Fruit fly (Drosophila melanogaster) whole organism, embryonic: Measurements from ENCODE around the gene Smug.

Experiments
- CG10366 ChIP-seq: fragments of 200-800 bp; sonication (Bioruptor generic); IDR thresholded peaks from 2 replicates; pipeline ENCODE4 v1.3.6; 2022; ENCODE audit warnings: missing biosample characterization, missing genetic modification characterization
- CG10654 ChIP-seq: fragments of 200-800 bp; sonication (Bioruptor generic); optimal IDR thresholded peaks from 2 replicates; lab custom pipeline; 2016; ENCODE audit warnings: missing biosample characterization, missing genetic modification characterization
- CG10959 ChIP-seq: fragments of 200-800 bp; sonication (Bioruptor generic); IDR thresholded peaks from 2 replicates; pipeline ENCODE4 v1.3.6; 2022; ENCODE audit warnings: missing biosample characterization, missing genetic modification characterization
- CG11456 ChIP-seq: fragments of 200-800 bp; sonication (Bioruptor generic); IDR thresholded peaks from 3 replicates; pipeline ENCODE4 v1.3.6; 2022; ENCODE audit warnings: missing biosample characterization, missing genetic modification characterization
- CG11504 ChIP-seq: fragments of 200-800 bp; sonication (Bioruptor generic); optimal IDR thresholded peaks from 3 replicates; lab custom pipeline; 2019; ENCODE audit warnings: missing biosample characterization, mild to moderate bottlenecking, missing genetic modification characterization, moderate library complexity
- CG12236 ChIP-seq: fragments of 200-800 bp; sonication (Bioruptor generic); optimal IDR thresholded peaks from 2 replicates; lab custom pipeline; 2016; ENCODE audit warnings: missing biosample characterization, missing genetic modification characterization
- CG12391 ChIP-seq: fragments of 200-800 bp; sonication (Bioruptor generic); optimal IDR thresholded peaks from 3 replicates; lab custom pipeline; 2018; ENCODE audit warnings: missing biosample characterization, mild to moderate bottlenecking, missing genetic modification characterization, moderate library complexity
- CG12942 ChIP-seq: fragments of 200-800 bp; sonication (Bioruptor generic); optimal IDR thresholded peaks from 3 replicates; lab custom pipeline; 2016; ENCODE audit warnings: missing biosample characterization, missing genetic modification characterization
- CG14441 ChIP-seq: fragments of 200-800 bp; sonication (Bioruptor generic); IDR thresholded peaks from 2 replicates; pipeline ENCODE4 v1.3.6; 2022; ENCODE audit warnings: missing biosample characterization, missing genetic modification characterization
- CG14667 ChIP-seq: fragments of 200-800 bp; sonication (Bioruptor generic); IDR thresholded peaks from 2 replicates; pipeline ENCODE4 v1.3.6; 2022; ENCODE audit warnings: missing biosample characterization, missing genetic modification characterization
- CG14860 ChIP-seq: fragments of 200-800 bp; sonication (Bioruptor generic); IDR thresholded peaks from 3 replicates; pipeline ENCODE4 v1.3.6; 2022; ENCODE audit warnings: missing biosample characterization, missing genetic modification characterization; ENCODE audit not compliant: partially characterized antibody
- CG15479 ChIP-seq: fragments of 200-800 bp; sonication (Bioruptor generic); optimal IDR thresholded peaks from 3 replicates; lab custom pipeline; 2019; ENCODE audit warnings: missing biosample characterization, mild to moderate bottlenecking, missing genetic modification characterization, moderate library complexity
- CG15514 ChIP-seq: fragments of 200-800 bp; sonication (Bioruptor generic); optimal IDR thresholded peaks from 3 replicates; lab custom pipeline; 2017; ENCODE audit warnings: missing biosample characterization, missing genetic modification characterization, mild to moderate bottlenecking, moderate library complexity, missing genetic modification reagents
- CG16815 ChIP-seq: fragments of 200-800 bp; sonication (Bioruptor generic); optimal IDR thresholded peaks from 3 replicates; lab custom pipeline; 2017; ENCODE audit warnings: missing biosample characterization, mild to moderate bottlenecking, missing genetic modification characterization
- CG2678 ChIP-seq: fragments of 200-800 bp; sonication (Bioruptor generic); optimal IDR thresholded peaks from 3 replicates; lab custom pipeline; 2019; ENCODE audit warnings: missing biosample characterization, mild to moderate bottlenecking, missing genetic modification characterization, moderate library complexity
- CG31441 ChIP-seq: fragments of 200-800 bp; sonication (Bioruptor generic); IDR thresholded peaks from 2 replicates; pipeline ENCODE4 v1.3.6; 2022; ENCODE audit warnings: missing biosample characterization, missing genetic modification characterization
- CG32532 ChIP-seq: fragments of 200-800 bp; sonication (Bioruptor generic); IDR thresholded peaks from 2 replicates; pipeline ENCODE4 v1.3.6; 2022; ENCODE audit warnings: missing biosample characterization, missing genetic modification characterization
- CG32772 ChIP-seq: fragments of 200-800 bp; sonication (Bioruptor generic); IDR thresholded peaks from 2 replicates; pipeline ENCODE4 v1.3.6; 2022; ENCODE audit warnings: missing biosample characterization, missing genetic modification characterization
- CG4820 ChIP-seq: fragments of 200-800 bp; sonication (Bioruptor generic); optimal IDR thresholded peaks from 3 replicates; lab custom pipeline; 2016; ENCODE audit warnings: missing biosample characterization, missing genetic modification characterization
- CG7745 ChIP-seq: fragments of 200-800 bp; sonication (Bioruptor generic); optimal IDR thresholded peaks from 2 replicates; lab custom pipeline; 2018; ENCODE audit warnings: missing biosample characterization, mild to moderate bottlenecking, missing genetic modification characterization, moderate library complexity
- Dip3 ChIP-seq: fragments of 200-800 bp; sonication (Bioruptor generic); optimal IDR thresholded peaks from 3 replicates; lab custom pipeline; 2016; ENCODE audit warnings: missing biosample characterization, missing genetic modification characterization
- E2f2 ChIP-seq: fragments of 200-800 bp; sonication (Bioruptor generic); IDR thresholded peaks from 2 replicates; pipeline ENCODE4 v1.3.6; 2022; ENCODE audit warnings: missing biosample characterization, missing genetic modification characterization
- ERR ChIP-seq: fragments of 200-800 bp; sonication (Bioruptor generic); optimal IDR thresholded peaks from 2 replicates; lab custom pipeline; 2016; ENCODE audit warnings: missing biosample characterization, missing genetic modification characterization
- Ets65A ChIP-seq: fragments of 200-800 bp; sonication (Bioruptor generic); peaks from one replicate; lab custom pipeline; 2016; ENCODE audit warnings: missing biosample characterization, missing genetic modification characterization
- Fer1 ChIP-seq: fragments of 200-800 bp; sonication (Bioruptor generic); optimal IDR thresholded peaks from 2 replicates; lab custom pipeline; 2017; ENCODE audit warnings: missing biosample characterization, mild to moderate bottlenecking, missing genetic modification characterization
- HLH54F ChIP-seq: fragments of 200-800 bp; sonication (Bioruptor generic); optimal IDR thresholded peaks from 3 replicates; lab custom pipeline; 2016; ENCODE audit warnings: missing biosample characterization, missing genetic modification characterization
- HmgZ ChIP-seq: fragments of 200-800 bp; sonication (Bioruptor generic); optimal IDR thresholded peaks from 2 replicates; lab custom pipeline; 2018; ENCODE audit warnings: missing biosample characterization, mild to moderate bottlenecking, missing genetic modification characterization
- Hsf ChIP-seq: fragments of 200-800 bp; sonication (Bioruptor generic); optimal IDR thresholded peaks from 3 replicates; lab custom pipeline; 2016; ENCODE audit warnings: missing biosample characterization, missing genetic modification characterization
- Lhr ChIP-seq: fragments of 200-800 bp; sonication (Bioruptor generic); optimal IDR thresholded peaks from 3 replicates; lab custom pipeline; 2017; ENCODE audit warnings: mild to moderate bottlenecking, missing biosample characterization, missing genetic modification reagents, missing genetic modification characterization
- MESR4 ChIP-seq: fragments of 200-800 bp; sonication (Bioruptor generic); optimal IDR thresholded peaks from 2 replicates; lab custom pipeline; 2018; ENCODE audit warnings: missing biosample characterization, mild to moderate bottlenecking, missing genetic modification characterization, moderate library complexity
- Med ChIP-seq: fragments of 200-800 bp; sonication (Bioruptor generic); peaks from one replicate; lab custom pipeline; 2016; ENCODE audit warnings: missing biosample characterization, missing genetic modification characterization, mild to moderate bottlenecking, inconsistent platforms, moderate library complexity
- Scr ChIP-seq: fragments of 200-800 bp; sonication (Bioruptor generic); IDR thresholded peaks from 2 replicates; pipeline ENCODE4 v1.3.6; 2022; ENCODE audit warnings: missing biosample characterization, missing genetic modification characterization; ENCODE audit not compliant: partially characterized antibody
- Xbp1 ChIP-seq: fragments of 200-800 bp; sonication (Bioruptor generic); optimal IDR thresholded peaks from 3 replicates; lab custom pipeline; 2016; ENCODE audit warnings: missing biosample characterization, mild to moderate bottlenecking, missing genetic modification characterization
- ase ChIP-seq: fragments of 200-800 bp; sonication (Bioruptor generic); IDR thresholded peaks from 3 replicates; pipeline ENCODE4 v1.3.6; 2022; ENCODE audit warnings: missing biosample characterization, missing genetic modification characterization
- bcd ChIP-seq: fragments of 200-800 bp; sonication (Bioruptor generic); optimal IDR thresholded peaks from 2 replicates; lab custom pipeline; 2017; ENCODE audit warnings: missing biosample characterization, mild to moderate bottlenecking, missing genetic modification characterization
- bigmax ChIP-seq: fragments of 200-800 bp; sonication (Bioruptor generic); optimal IDR thresholded peaks from 2 replicates; lab custom pipeline; 2018; ENCODE audit warnings: missing biosample characterization, mild to moderate bottlenecking, missing genetic modification characterization
- esg ChIP-seq: fragments of 200-800 bp; sonication (Bioruptor generic); conservative IDR thresholded peaks from 2 replicates; pipeline ENCODE4 v1.3.6; 2022; ENCODE audit warnings: missing biosample characterization, missing genetic modification characterization
- eve ChIP-seq, 2 experiments: fragments of >200 bp; optimal IDR thresholded peaks; 2 replicates each; lab custom pipeline; 2017; ENCODE audit warnings: missing biosample characterization in 2 of 2, missing genetic modification characterization in 2 of 2
- fd3F ChIP-seq: fragments of 200-800 bp; sonication (Bioruptor generic); optimal IDR thresholded peaks from 2 replicates; lab custom pipeline; 2018; ENCODE audit warnings: missing biosample characterization, mild to moderate bottlenecking, missing genetic modification characterization, moderate library complexity
- gem ChIP-seq: fragments of 200-800 bp; sonication (Bioruptor generic); optimal IDR thresholded peaks from 2 replicates; lab custom pipeline; 2019; ENCODE audit warnings: missing biosample characterization, mild to moderate bottlenecking, missing genetic modification characterization, moderate library complexity
- inv ChIP-seq: fragments of 200-800 bp; sonication (Bioruptor generic); IDR thresholded peaks from 2 replicates; pipeline ENCODE4 v1.3.6; 2022; ENCODE audit warnings: missing biosample characterization, missing genetic modification characterization; ENCODE audit not compliant: partially characterized antibody
- ken ChIP-seq: fragments of 200-800 bp; sonication (Bioruptor generic); IDR thresholded peaks from 3 replicates; pipeline ENCODE4 v1.3.6; 2022; ENCODE audit warnings: missing biosample characterization, missing genetic modification characterization
- luna ChIP-seq: fragments of 200-800 bp; sonication (Bioruptor generic); optimal IDR thresholded peaks from 2 replicates; lab custom pipeline; 2016; ENCODE audit warnings: missing biosample characterization, missing genetic modification characterization
- prd ChIP-seq, 3 experiments: fragments of >200 bp in 2 of 3; fragments of 200-800 bp in 1 of 3; sonication (Bioruptor generic) in 1 of 3; optimal IDR thresholded peaks in 2 of 3; IDR thresholded peaks in 1 of 3; 2 replicates in 2 of 3; 3 replicates in 1 of 3; pipeline versions ENCODE4 v1.3.6 to Lab custom; 2017 to 2022; ENCODE audit warnings: missing biosample characterization in 1 of 3, missing genetic modification characterization in 1 of 3
- stwl ChIP-seq: fragments of 200-800 bp; sonication (Bioruptor generic); optimal IDR thresholded peaks from 3 replicates; lab custom pipeline; 2018; ENCODE audit warnings: missing biosample characterization, mild to moderate bottlenecking, missing genetic modification characterization, moderate library complexity
- trh ChIP-seq: fragments of 200-800 bp; sonication (Bioruptor generic); optimal IDR thresholded peaks from 2 replicates; lab custom pipeline; 2016; ENCODE audit warnings: missing biosample characterization, missing genetic modification characterization
- unc-4 ChIP-seq: fragments of 200-800 bp; sonication (Bioruptor generic); IDR thresholded peaks from 2 replicates; pipeline ENCODE4 v1.3.6; 2022; ENCODE audit warnings: missing biosample characterization, missing genetic modification characterization; ENCODE audit not compliant: partially characterized antibody
- zf30C ChIP-seq: fragments of 200-800 bp; sonication (Bioruptor generic); optimal IDR thresholded peaks from 3 replicates; lab custom pipeline; 2018; ENCODE audit warnings: missing biosample characterization, mild to moderate bottlenecking, missing genetic modification characterization

The Smug gene

dm6 chr3R:17151376-17152026 lies 1.1 kb downstream of the Smug start, which contains the start of gene CG5292 (continued):
- TF ChIP-seq Scr (GFP tag; lab: Robert Waterston, UW), result peak; percentile 54
- TF ChIP-seq trh (GFP tag; lab: Kevin White, UChicago), result peak; percentile 21
- TF ChIP-seq prd (optimal IDR thresholded peaks at IDR 0.05; lab: Kevin White, UChicago), result no peak
- TF ChIP-seq prd (GFP tag; IDR thresholded peaks at IDR 0.05; lab: Robert Waterston, UW), result peak; percentile 68
- no peak for TF ChIP-seq eve (GFP tag; optimal IDR thresholded peaks at IDR 0.05; lab: Kevin White, UChicago)
- TF ChIP-seq CG12236, result no peak
- peak; percentile 30 for TF ChIP-seq Dip3 (GFP tag; lab: Kevin White, UChicago)
- TF ChIP-seq ken (GFP tag; lab: Robert Waterston, UW), result 0 out of 3 replicates have a peak, but pooled peaks have one; percentile 36
- no peak for TF ChIP-seq Fer1 (GFP tag; lab: Kevin White, UChicago)
- TF ChIP-seq CG14860 (GFP tag; lab: Robert Waterston, UW), result peak; percentile 51; the same call in 2 of the 3 replicates
- TF ChIP-seq CG15479, result no peak
- TF ChIP-seq HmgZ (tag; lab: Kevin White, UChicago), result peak; percentile 76
- no peak for TF ChIP-seq bigmax (GFP tag; lab: Kevin White, UChicago)
- TF ChIP-seq fd3F (GFP tag; lab: Kevin White, UChicago), result peak; percentile 15
- TF ChIP-seq CG10366 (GFP tag; lab: Robert Waterston, UW), result peak; percentile 73
- peak; percentile 37 for TF ChIP-seq CG15514
- TF ChIP-seq bcd (GFP tag; lab: Kevin White, UChicago), result peak; percentile 45
- TF ChIP-seq HLH54F (GFP tag; lab: Kevin White, UChicago), result no peak
- peak; percentile 50 for TF ChIP-seq CG14441
- peak; percentile 60 for TF ChIP-seq Hsf (GFP tag; lab: Kevin White, UChicago)
- TF ChIP-seq Ets65A (GFP tag; lab: Kevin White, UChicago), result peak; percentile 94
- peak; percentile 8 for TF ChIP-seq CG16815
- TF ChIP-seq Lhr (GFP tag; lab: Kevin White, UChicago), result peak; percentile 7
- TF ChIP-seq CG2678 (tag; lab: Kevin White, UChicago), result no peak
- peak; percentile 19; the same call in 1 of the 2 replicates for TF ChIP-seq inv (GFP tag; lab: Robert Waterston, UW)
- TF ChIP-seq zf30C (GFP tag; lab: Kevin White, UChicago), result no peak
- TF ChIP-seq CG14667 (GFP tag; lab: Robert Waterston, UW), result no peak
- TF ChIP-seq CG32532 (GFP tag; lab: Robert Waterston, UW), result peak; percentile 80
- TF ChIP-seq CG31441 (GFP tag; lab: Robert Waterston, UW), result peak; percentile 95
- peak; percentile 53; the same call in 1 of the 2 replicates for TF ChIP-seq unc-4
- TF ChIP-seq ERR (GFP tag; lab: Kevin White, UChicago), result no peak
- TF ChIP-seq E2f2 (GFP tag; lab: Robert Waterston, UW), result peak; percentile 65
- TF ChIP-seq CG11456 (GFP tag; lab: Robert Waterston, UW), result peak; percentile 67; the same call in 1 of the 3 replicates
- TF ChIP-seq Xbp1, result peak; percentile 64
- TF ChIP-seq CG12942, result peak; percentile 52
- no peak for TF ChIP-seq luna (GFP tag; lab: Kevin White, UChicago)
- 0 out of 2 replicates have a peak, but pooled peaks have one; percentile 10 for TF ChIP-seq CG32772 (GFP tag; lab: Robert Waterston, UW)
- TF ChIP-seq CG11504 (tag; lab: Kevin White, UChicago), result peak; percentile 62
- TF ChIP-seq esg, result peak; percentile 34; the same call in 1 of the 2 replicates
- TF ChIP-seq ase (GFP tag; lab: Robert Waterston, UW), result no peak
- TF ChIP-seq CG10959 (GFP tag; lab: Robert Waterston, UW), result 0 out of 2 replicates have a peak, but pooled peaks have one; percentile 27
- TF ChIP-seq Med (GFP tag; lab: Kevin White, UChicago), result peak; percentile 91
- peak; percentile 45 for TF ChIP-seq CG4820 (GFP tag; lab: Kevin White, UChicago)
- peak; percentile 80 for TF ChIP-seq stwl (tag; lab: Kevin White, UChicago)
- TF ChIP-seq CG7745 (tag; lab: Kevin White, UChicago), result no peak
- TF ChIP-seq MESR4 (GFP tag; lab: Kevin White, UChicago), result peak; percentile 66
- no peak for TF ChIP-seq CG10654 (GFP tag; lab: Kevin White, UChicago)
- peak; percentile 58 for TF ChIP-seq CG12391 (tag; lab: Kevin White, UChicago)
- TF ChIP-seq gem (tag; lab: Kevin White, UChicago), result no peak
